Fruit fly (Drosophila melanogaster) whole organism, wandering third instar larva: ENCODE data around the gene CG10343.

ENCODE experiments used
- Abd-B ChIP-seq: fragments of >200 bp; optimal IDR thresholded peaks from 2 replicates; lab custom pipeline; 2017; ENCODE audit warnings: missing biosample characterization, missing genetic modification characterization
- CG32264 ChIP-seq: fragments of 200-800 bp; sonication (Bioruptor generic); optimal IDR thresholded peaks from 2 replicates; lab custom pipeline; 2016; ENCODE audit warnings: missing biosample characterization, missing genetic modification characterization
- CG9705 ChIP-seq: fragments of 200-800 bp; sonication (Bioruptor generic); optimal IDR thresholded peaks from 2 replicates; lab custom pipeline; 2018; ENCODE audit warnings: missing biosample characterization, mild to moderate bottlenecking, missing genetic modification characterization
- Dif ChIP-seq: fragments of 200-275, 200-300 bp; sonication (Bioruptor generic); optimal IDR thresholded peaks from 2 replicates; lab custom pipeline; 2018; ENCODE audit warnings: missing biosample characterization, missing genetic modification characterization; ENCODE audit not compliant: partially characterized antibody
- HLH106 ChIP-seq: fragments of 200-800 bp; optimal IDR thresholded peaks from 3 replicates; lab custom pipeline; 2019; ENCODE audit warnings: missing biosample characterization, mild to moderate bottlenecking, missing genetic modification characterization, moderate library complexity
- Hnf4 ChIP-seq: fragments of 200-800 bp; sonication (Bioruptor generic); optimal IDR thresholded peaks from 2 replicates; lab custom pipeline; 2016; ENCODE audit warnings: missing biosample characterization, mild to moderate bottlenecking, missing genetic modification characterization
- Hr78 ChIP-seq: fragments of >200 bp; optimal IDR thresholded peaks from 2 replicates; lab custom pipeline; 2017; ENCODE audit warnings: missing biosample characterization, missing genetic modification characterization
- Hr83 ChIP-seq: fragments of 200-300 bp; sonication (Bioruptor generic); optimal IDR thresholded peaks from 2 replicates; lab custom pipeline; 2016; ENCODE audit warnings: missing biosample characterization, mild to moderate bottlenecking, missing genetic modification characterization, moderate library complexity; ENCODE audit not compliant: poor library complexity, severe bottlenecking
- Jra ChIP-seq: sonication (Bioruptor generic); optimal IDR thresholded peaks from 2 replicates; lab custom pipeline; 2016; ENCODE audit warnings: missing biosample characterization, missing genetic modification characterization
- Mio ChIP-seq: sonication (Bioruptor generic); optimal IDR thresholded peaks from 2 replicates; lab custom pipeline; 2016; ENCODE audit warnings: missing biosample characterization, missing genetic modification characterization
- Myc ChIP-seq: fragments of >200 bp; optimal IDR thresholded peaks from 2 replicates; lab custom pipeline; 2017
- N ChIP-seq: fragments of >200 bp; optimal IDR thresholded peaks from 2 replicates; lab custom pipeline; 2018; ENCODE audit warnings: missing biosample characterization, missing external identifiers, missing genetic modification characterization
- Rel ChIP-seq, 2 experiments: fragments of 200-800 bp; sonication (Bioruptor generic) in 1 of 2; optimal IDR thresholded peaks; 2 replicates in 1 of 2; 3 replicates in 1 of 2; lab custom pipeline; 2016 to 2019; ENCODE audit warnings: mild to moderate bottlenecking in 2 of 2, missing biosample characterization in 2 of 2, missing genetic modification characterization in 2 of 2, moderate library complexity in 1 of 2
- Sp1 ChIP-seq: fragments of 200-800 bp; sonication (Bioruptor generic); optimal IDR thresholded peaks from 3 replicates; lab custom pipeline; 2019; ENCODE audit warnings: missing biosample characterization, mild to moderate bottlenecking, missing genetic modification characterization, moderate library complexity
- br ChIP-seq: fragments of 200-800 bp; sonication (Bioruptor generic); optimal IDR thresholded peaks from 2 replicates; lab custom pipeline; 2016; ENCODE audit warnings: missing biosample characterization, missing genetic modification characterization
- brk ChIP-seq: fragments of 200-800 bp; sonication (Bioruptor generic); optimal IDR thresholded peaks from 2 replicates; lab custom pipeline; 2016; ENCODE audit warnings: missing biosample characterization, mild to moderate bottlenecking, missing genetic modification characterization
- dl ChIP-seq, 2 experiments: fragments of 175-275, 200-275 bp in 1 of 2; fragments of 200-275 bp in 1 of 2; sonication (Bioruptor generic); optimal IDR thresholded peaks; lab custom pipeline; 2018; ENCODE audit warnings: mild to moderate bottlenecking in 2 of 2, missing biosample characterization in 2 of 2, missing genetic modification characterization in 2 of 2, moderate library complexity in 2 of 2; ENCODE audit not compliant: partially characterized antibody in 2 of 2, insufficient read depth in 1 of 2
- dmrt93B ChIP-seq: fragments of 200-800 bp; sonication (Bioruptor generic); optimal IDR thresholded peaks from 2 replicates; lab custom pipeline; 2018; ENCODE audit warnings: missing biosample characterization, mild to moderate bottlenecking, missing genetic modification characterization
- dsf ChIP-seq: sonication (Bioruptor generic); optimal IDR thresholded peaks from 2 replicates; lab custom pipeline; 2016; ENCODE audit warnings: missing biosample characterization, missing genetic modification characterization, borderline replicate concordance
- ey ChIP-seq: fragments of 200-800 bp; sonication (Bioruptor generic); optimal IDR thresholded peaks from 2 replicates; lab custom pipeline; 2016; ENCODE audit warnings: missing biosample characterization, missing genetic modification characterization
- foxo ChIP-seq, 2 experiments: fragments of 200-800 bp; sonication (Bioruptor generic); optimal IDR thresholded peaks; 2 replicates in 1 of 2; 3 replicates in 1 of 2; lab custom pipeline; 2016 to 2017; ENCODE audit warnings: missing biosample characterization in 2 of 2, missing genetic modification characterization in 2 of 2
- fru ChIP-seq: fragments of 200-800 bp; sonication (Bioruptor generic); optimal IDR thresholded peaks from 3 replicates; lab custom pipeline; 2016; ENCODE audit warnings: missing biosample characterization, mild to moderate bottlenecking, missing genetic modification characterization
- h ChIP-seq: fragments of 200-800 bp; sonication (Bioruptor generic); optimal IDR thresholded peaks from 3 replicates; lab custom pipeline; 2016; ENCODE audit warnings: missing biosample characterization, mild to moderate bottlenecking, missing genetic modification characterization
- jim ChIP-seq: fragments of 175-275, 200-325 bp; sonication (Bioruptor generic); optimal IDR thresholded peaks from 2 replicates; lab custom pipeline; 2016; ENCODE audit warnings: missing biosample characterization, mild to moderate bottlenecking, missing genetic modification characterization
- lola ChIP-seq: fragments of >200 bp; optimal IDR thresholded peaks from 2 replicates; lab custom pipeline; 2017; ENCODE audit warnings: missing biosample characterization, missing genetic modification characterization
- pan ChIP-seq: fragments of >200 bp; optimal IDR thresholded peaks from 2 replicates; lab custom pipeline; 2017
- rgr ChIP-seq: fragments of 200-800 bp; sonication (Bioruptor generic); optimal IDR thresholded peaks from 3 replicates; lab custom pipeline; 2016; ENCODE audit warnings: missing biosample characterization, mild to moderate bottlenecking, missing genetic modification characterization
- sage ChIP-seq: fragments of 200-800 bp; sonication (Bioruptor generic); optimal IDR thresholded peaks from 2 replicates; lab custom pipeline; 2016; ENCODE audit warnings: missing biosample characterization, mild to moderate bottlenecking, missing genetic modification characterization
- sv ChIP-seq: fragments of 200-800 bp; sonication (Bioruptor generic); optimal IDR thresholded peaks from 3 replicates; lab custom pipeline; 2016; ENCODE audit warnings: missing biosample characterization, missing genetic modification characterization
- usp ChIP-seq: fragments of >200 bp; optimal IDR thresholded peaks from 2 replicates; lab custom pipeline; 2017; ENCODE audit warnings: missing biosample characterization, missing genetic modification characterization
- woc ChIP-seq: sonication (Bioruptor generic); optimal IDR thresholded peaks from 2 replicates; lab custom pipeline; 2016; ENCODE audit warnings: missing biosample characterization, mild to moderate bottlenecking, missing genetic modification characterization

The CG10343 gene

DNA sequence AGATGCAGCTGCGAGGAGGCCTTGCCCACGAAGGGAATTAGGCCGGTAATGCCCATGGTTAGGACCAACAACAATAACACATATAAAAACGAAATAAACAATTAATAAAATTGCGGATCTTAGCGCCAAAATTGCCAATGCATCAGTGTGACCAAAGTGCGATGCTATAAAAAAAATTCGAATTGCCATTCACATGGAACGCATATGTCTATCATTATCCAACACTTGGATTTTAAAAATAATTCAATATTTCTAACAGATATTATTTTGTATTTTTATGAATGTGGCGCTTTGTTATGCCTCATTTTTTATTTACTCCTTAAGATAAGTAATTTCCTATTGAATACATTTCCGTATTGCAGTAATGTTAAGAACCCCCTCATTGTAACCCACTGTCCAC is 21.4 kb upstream of the CG10343 start, which contains the start of gene tos:
TSS of gene tos (minus strand) at position 173 of the 400 bp plus-strand sequence.
- TF ChIP-seq pan (lab: Kevin White, UChicago) (no peak), Myc (peak; percentile 14), Abd-B (no peak), Rel (GFP tag; optimal IDR thresholded peaks at IDR 0.05; lab: Kevin White, UChicago) (no peak), Rel (tag; optimal IDR thresholded peaks at IDR 0.05; lab: Kevin White, UChicago) (peak; percentile 7)

DNA sequence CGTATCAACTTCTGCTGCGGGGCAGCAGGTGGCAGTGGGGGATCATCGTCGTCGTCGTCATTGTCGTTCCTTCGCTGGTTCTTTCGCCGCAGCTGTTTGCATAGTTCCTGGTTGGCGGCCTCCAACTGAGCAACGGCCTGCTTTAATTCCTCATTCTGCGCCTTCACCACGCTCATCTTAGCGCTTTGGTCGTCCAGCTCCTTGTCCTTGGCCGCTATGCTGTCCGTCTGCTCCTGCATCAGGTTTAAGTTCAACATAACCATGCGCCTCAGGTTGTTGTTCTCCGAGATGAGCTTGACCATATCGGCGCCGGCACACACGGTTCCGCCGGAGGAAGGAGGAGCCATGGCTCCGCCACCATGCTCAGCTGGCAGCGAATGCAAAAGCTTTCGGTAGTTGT is 15.4 kb upstream of the CG10343 start:
- no peak for TF ChIP-seq sage (GFP tag; lab: Kevin White, UChicago)
- no peak for TF ChIP-seq sv (GFP tag; lab: Kevin White, UChicago)
- no peak for TF ChIP-seq foxo (GFP tag; optimal IDR thresholded peaks at IDR 0.05; lab: Kevin White, UChicago)
- no peak for TF ChIP-seq dl (GFP tag; optimal IDR thresholded peaks at IDR 0.05; lab: Kevin White, UChicago; ENCODE audit: insufficient read depth in 1 of 2, partially characterized antibody in 2 of 2)
- no peak for TF ChIP-seq CG32264
- TF ChIP-seq woc, result no peak
- TF ChIP-seq dmrt93B (GFP tag; lab: Kevin White, UChicago), result no peak
- no peak for TF ChIP-seq Mio (GFP tag; lab: Kevin White, UChicago)
- no peak for TF ChIP-seq N (GFP tag; lab: Kevin White, UChicago)
- TF ChIP-seq lola, result no peak
- TF ChIP-seq Hr83 (GFP tag; lab: Kevin White, UChicago), result no peak
- no peak for TF ChIP-seq Hnf4 (GFP tag; lab: Kevin White, UChicago)
- TF ChIP-seq brk (GFP tag; lab: Kevin White, UChicago), result no peak
- TF ChIP-seq rgr (GFP tag; lab: Kevin White, UChicago), result no peak
- TF ChIP-seq usp (GFP tag; lab: Kevin White, UChicago), result no peak
- no peak for TF ChIP-seq Abd-B
- no peak for TF ChIP-seq Hr78
- TF ChIP-seq br, result no peak

DNA sequence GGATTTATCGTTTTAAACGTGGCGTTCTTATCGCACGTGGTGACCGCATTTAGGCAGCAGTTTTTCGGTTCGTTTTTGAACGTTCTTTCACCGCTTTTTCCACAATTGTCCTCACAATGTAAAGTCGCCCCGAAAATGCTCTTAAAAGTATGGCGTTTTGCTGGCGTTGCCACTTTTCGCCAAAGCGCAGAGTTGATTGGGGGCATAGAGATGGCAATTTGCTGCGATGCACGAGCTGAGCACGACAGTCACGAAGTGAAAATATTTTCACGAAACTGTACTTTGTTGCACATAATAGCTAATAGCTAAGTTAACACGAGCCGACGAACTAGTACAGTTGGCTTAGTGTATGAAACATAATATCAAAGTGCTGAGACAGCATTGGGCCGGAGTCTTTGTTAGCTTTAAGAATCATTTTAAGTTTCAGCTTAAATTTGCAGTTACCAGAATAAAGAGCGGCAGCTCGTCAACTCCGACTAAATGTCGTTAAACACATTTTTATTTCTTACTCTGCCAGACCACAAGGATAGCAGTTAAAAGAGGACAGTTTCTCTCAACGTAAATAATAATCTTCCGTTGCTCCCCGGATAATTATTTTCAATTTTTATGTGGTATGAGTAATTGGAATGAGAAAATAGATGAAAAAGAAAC is 14.5 kb upstream of the CG10343 start, which contains the start of gene msl-1:
TSS of gene msl-1 (minus strand) at position 155 of the 651 bp plus-strand sequence.
- TF ChIP-seq Sp1 (GFP tag; lab: Kevin White, UChicago) (peak; percentile 3), CG32264 (no peak), CG9705 (peak; percentile 20), HLH106 (tag; lab: Kevin White, UChicago) (peak; percentile 20), Hnf4 (GFP tag; lab: Kevin White, UChicago) (no peak), fru (GFP tag; lab: Kevin White, UChicago) (no peak), woc (peak; percentile 92), h (no peak), Jra (GFP tag; lab: Kevin White, UChicago) (peak; percentile 10), Myc (peak; percentile 67), Dif (no peak), usp (GFP tag; lab: Kevin White, UChicago) (no peak), jim (peak; percentile 56), Hr83 (GFP tag; lab: Kevin White, UChicago) (peak; percentile 85), foxo (GFP tag; optimal IDR thresholded peaks at IDR 0.05; lab: Kevin White, UChicago) (peak in 1 of 2 experiments; percentile 56), ey (GFP tag; lab: Kevin White, UChicago) (no peak), Rel (GFP tag; optimal IDR thresholded peaks at IDR 0.05; lab: Kevin White, UChicago) (no peak), Rel (tag; optimal IDR thresholded peaks at IDR 0.05; lab: Kevin White, UChicago) (peak; percentile 56)

DNA sequence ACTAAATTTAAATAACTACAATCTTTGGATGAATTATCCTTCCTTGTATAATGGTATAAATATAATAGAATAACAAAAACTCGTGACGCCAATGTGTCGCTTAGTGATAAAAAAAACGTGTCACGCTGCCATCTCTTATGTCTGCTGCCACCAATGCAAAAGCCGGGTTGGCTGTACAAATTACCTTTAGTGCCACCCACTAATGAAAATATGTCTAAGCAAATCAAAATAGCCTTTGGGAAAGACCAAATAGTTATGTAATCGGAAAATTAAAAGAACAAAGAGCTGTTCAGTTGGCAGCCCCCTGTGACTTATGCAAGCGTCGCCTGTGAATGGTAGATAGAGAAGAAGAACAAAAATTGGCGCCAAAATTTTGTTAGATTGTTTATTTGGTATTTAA is 13.9 kb upstream of the CG10343 start, which contains the start of gene CG10336:
TSS of gene CG10336 (plus strand) at position 153 of the 400 bp plus-strand sequence.
- TF ChIP-seq h, result no peak
- no peak for TF ChIP-seq Hnf4 (GFP tag; lab: Kevin White, UChicago)
- no peak for TF ChIP-seq Rel (GFP tag; optimal IDR thresholded peaks at IDR 0.05; lab: Kevin White, UChicago)
- TF ChIP-seq Rel (tag; optimal IDR thresholded peaks at IDR 0.05; lab: Kevin White, UChicago), result peak; percentile 19
- TF ChIP-seq dsf (GFP tag; lab: Kevin White, UChicago), result no peak
- no peak for TF ChIP-seq rgr (GFP tag; lab: Kevin White, UChicago)
- TF ChIP-seq sage (GFP tag; lab: Kevin White, UChicago), result no peak
- no peak for TF ChIP-seq CG9705
